Worm (Caenorhabditis elegans): ENCODE measurements around the gene W03F9.11.

Gene W03F9.11

DNA sequence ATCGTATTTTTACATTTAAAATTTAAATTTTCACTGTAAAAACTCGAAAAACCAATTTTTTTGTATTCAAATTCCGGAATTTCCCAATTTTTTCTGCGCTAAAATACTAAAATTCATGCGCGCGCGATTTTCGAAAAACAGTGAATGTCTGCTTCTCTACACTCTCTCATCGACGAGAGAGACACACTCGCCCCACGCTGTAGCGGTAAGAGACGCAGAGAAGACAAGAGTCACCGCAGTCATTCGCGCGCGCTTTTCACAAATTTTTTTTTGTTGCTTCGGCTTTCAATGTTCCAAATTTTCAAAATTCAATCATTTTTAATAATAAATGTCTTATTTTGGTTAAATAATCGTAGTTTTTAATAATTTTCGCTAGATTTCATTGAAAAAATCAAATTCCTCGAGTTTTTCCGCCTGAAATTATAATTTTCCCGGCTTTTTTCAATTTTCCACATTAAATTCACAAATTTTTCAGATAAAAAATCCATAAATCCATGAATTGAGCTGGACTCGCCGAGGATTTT, 44.6 kb upstream of the W03F9.11 start, which contains the start of gene arid-1 (continued):
- TF ChIP-seq Y53F4B.3 (GFP tag; IDR thresholded peaks at IDR 0.05) (no peak), ztf-25 (GFP tag; IDR thresholded peaks at IDR 0.05) (no peak), F23B12.7 (tag; optimal IDR thresholded peaks at IDR 0.05; ENCODE audit: insufficient read depth) (no peak), hlh-26 (GFP tag; conservative IDR thresholded peaks at IDR 0.05) (no peak), B0261.1 (tag; optimal IDR thresholded peaks at IDR 0.05) (no peak), egl-44 (GFP tag; IDR thresholded peaks at IDR 0.05) (no peak), bed-1 (GFP tag; IDR thresholded peaks at IDR 0.05) (no peak), hsf-1 (GFP tag; IDR thresholded peaks at IDR 0.05) (0 out of 2 replicates have a peak, but pooled peaks have one; percentile 9), K12H6.12 (tag; optimal IDR thresholded peaks at IDR 0.05) (no peak), hmg-1.2 (GFP tag; IDR thresholded peaks at IDR 0.05) (peak; percentile 99), let-526 (GFP tag; IDR thresholded peaks at IDR 0.05) (no peak), Y56A3A.18 (GFP tag; IDR thresholded peaks at IDR 0.05) (no peak), athp-1 (tag; optimal IDR thresholded peaks at IDR 0.05) (no peak), efl-1 (GFP tag; optimal IDR thresholded peaks at IDR 0.05) (peak; percentile 87), ZK185.1 (tag; optimal IDR thresholded peaks at IDR 0.05; ENCODE audit: poor library complexity, severe bottlenecking) (no peak), egl-18 (GFP tag; IDR thresholded peaks at IDR 0.05) (no peak), bed-2 (GFP tag; IDR thresholded peaks at IDR 0.05) (no peak), zfh-2 (GFP tag; conservative IDR thresholded peaks at IDR 0.05) (no peak), aptf-3 (GFP tag; IDR thresholded peaks at IDR 0.05) (no peak), ztf-6 (GFP tag; IDR thresholded peaks at IDR 0.05) (no peak), unc-130 (GFP tag; optimal IDR thresholded peaks at IDR 0.05) (peak; percentile 11), akir-1 (GFP tag; optimal IDR thresholded peaks at IDR 0.05) (no peak), rec-8 (tag; optimal IDR thresholded peaks at IDR 0.05) (no peak), Y79H2A.3 (GFP tag; conservative IDR thresholded peaks at IDR 0.05) (0 out of 2 replicates have a peak, but pooled peaks have one; percentile 38), nhr-179 (tag; optimal IDR thresholded peaks at IDR 0.05) (no peak), ztf-26 (tag; optimal IDR thresholded peaks at IDR 0.05) (no peak), snpc-1.3 (tag; optimal IDR thresholded peaks at IDR 0.05; ENCODE audit: insufficient read depth) (peak; percentile 23), dox-1 (GFP tag; IDR thresholded peaks at IDR 0.05) (no peak; the same call in 1 of the 2 replicates), mel-28 (tag; optimal IDR thresholded peaks at IDR 0.05; ENCODE audit: borderline replicate concordance) (no peak), rpc-1 (optimal IDR thresholded peaks at IDR 0.05) (no peak), rpc-1 (tag; optimal IDR thresholded peaks at IDR 0.05) (no peak), tbp1 (GFP tag; optimal IDR thresholded peaks at IDR 0.05) (peak; percentile 37), K11D2.4 (GFP tag; IDR thresholded peaks at IDR 0.05) (no peak), hlh-12 (tag; optimal IDR thresholded peaks at IDR 0.05) (no peak), chd-7 (tag; optimal IDR thresholded peaks at IDR 0.05) (no peak), lag-1 (GFP tag; IDR thresholded peaks at IDR 0.05) (no peak), F37B4.10 (GFP tag; IDR thresholded peaks at IDR 0.05) (no peak), gei-17 (GFP tag; optimal IDR thresholded peaks at IDR 0.05) (no peak), mxl-1 (tag; optimal IDR thresholded peaks at IDR 0.05) (no peak), madf-3 (GFP tag; IDR thresholded peaks at IDR 0.05) (no peak), sptf-2 (GFP tag; optimal IDR thresholded peaks at IDR 0.05) (no peak), repo-1 (tag; optimal IDR thresholded peaks at IDR 0.05) (no peak), lin-26 (GFP tag; IDR thresholded peaks at IDR 0.05) (no peak), tlf-1 (GFP tag; optimal IDR thresholded peaks at IDR 0.05) (no peak), B0336.3 (GFP tag; IDR thresholded peaks at IDR 0.05) (no peak), snpc-3.4 (tag; optimal IDR thresholded peaks at IDR 0.05) (peak; percentile 72), Y53G8AR.9 (GFP tag; conservative IDR thresholded peaks at IDR 0.05) (no peak), snpc-1.1 (tag; optimal IDR thresholded peaks at IDR 0.05; ENCODE audit: insufficient read depth) (peak; percentile 38), attf-3 (GFP tag; conservative IDR thresholded peaks at IDR 0.05) (0 out of 2 replicates have a peak, but pooled peaks have one; percentile 38)
